Worm (Caenorhabditis elegans) whole organism, mixed stage, embryonic: ENCODE data around the gene F54E7.9.

Source experiments
- ceh-83 ChIP-seq: fragments of 200-800 bp; sonication (Bioruptor generic); optimal IDR thresholded peaks from 2 replicates; lab custom pipeline; 2018; ENCODE audit warnings: mild to moderate bottlenecking, missing genetic modification characterization, missing compliant biosample characterization
- ces-1 ChIP-seq: fragments of 150-350 bp; optimal IDR thresholded peaks from 2 replicates; lab custom pipeline; 2014; ENCODE audit warnings: missing biosample characterization, missing genetic modification reagents, missing genetic modification characterization
- nhr-76 ChIP-seq: sonication (generic microtip); optimal IDR thresholded peaks from 2 replicates; lab custom pipeline; 2017; ENCODE audit warnings: missing biosample characterization, missing genetic modification characterization
- pha-4 ChIP-seq: fragments of 150-350 bp; optimal IDR thresholded peaks from 2 replicates; lab custom pipeline; 2018; ENCODE audit warnings: missing biosample characterization, missing genetic modification reagents, missing genetic modification characterization
- unc-62 ChIP-seq: fragments of 150-350 bp; optimal IDR thresholded peaks from 2 replicates; lab custom pipeline; 2014; ENCODE audit warnings: missing biosample characterization, missing genetic modification reagents, missing genetic modification characterization
- ztf-11 ChIP-seq: fragments of 150-350 bp; optimal IDR thresholded peaks from 2 replicates; lab custom pipeline; 2014; ENCODE audit warnings: missing biosample characterization, missing genetic modification characterization

- TF ChIP-seq unc-62: no peak
- no peak for TF ChIP-seq pha-4 (tag; lab: Kevin White, UChicago)
- TF ChIP-seq ztf-11 (tag; lab: Kevin White, UChicago): no peak
- TF ChIP-seq ces-1: no peak
- TF ChIP-seq ceh-83 (GFP tag; lab: Kevin White, UChicago): no peak
- TF ChIP-seq nhr-76 (tag; lab: Kevin White, UChicago): no peak
Measured at ce11 chrIII:5707546-5707945, 29.9 kb upstream of the F54E7.9 start.
